Fruit fly (Drosophila melanogaster): ENCODE data around the gene alpha-Man-Ib.
A peak's percentile ranks its signal among the peaks of the same experiment; 100 is the strongest.

alpha-Man-Ib gene

dm6 chr3R:29063921-29064460, 48.6 kb downstream of the alpha-Man-Ib start:
- TF ChIP-seq noc (tag; optimal IDR thresholded peaks at IDR 0.05), result no peak

dm6 chr3R:29063207-29063920, 49.3 kb downstream of the alpha-Man-Ib start:
- peak; percentile 85 for TF ChIP-seq noc (tag; optimal IDR thresholded peaks at IDR 0.05)

dm6 chr3R:29062717-29063206, 49.9 kb downstream of the alpha-Man-Ib start, which contains the start of the genes Cul5 and Bicra:
Cul5 (minus strand) TSS chr3R:29062975.
Bicra (plus strand) TSS chr3R:29063040.
- TF ChIP-seq noc (tag; optimal IDR thresholded peaks at IDR 0.05), result no peak

dm6 chr3R:29059385-29059784, 53.2 kb downstream of the alpha-Man-Ib start:
- TF ChIP-seq noc (tag; optimal IDR thresholded peaks at IDR 0.05), result no peak
